ENCODE assay signal across 1 fruit fly cellular context in the genomic region with DNA sequence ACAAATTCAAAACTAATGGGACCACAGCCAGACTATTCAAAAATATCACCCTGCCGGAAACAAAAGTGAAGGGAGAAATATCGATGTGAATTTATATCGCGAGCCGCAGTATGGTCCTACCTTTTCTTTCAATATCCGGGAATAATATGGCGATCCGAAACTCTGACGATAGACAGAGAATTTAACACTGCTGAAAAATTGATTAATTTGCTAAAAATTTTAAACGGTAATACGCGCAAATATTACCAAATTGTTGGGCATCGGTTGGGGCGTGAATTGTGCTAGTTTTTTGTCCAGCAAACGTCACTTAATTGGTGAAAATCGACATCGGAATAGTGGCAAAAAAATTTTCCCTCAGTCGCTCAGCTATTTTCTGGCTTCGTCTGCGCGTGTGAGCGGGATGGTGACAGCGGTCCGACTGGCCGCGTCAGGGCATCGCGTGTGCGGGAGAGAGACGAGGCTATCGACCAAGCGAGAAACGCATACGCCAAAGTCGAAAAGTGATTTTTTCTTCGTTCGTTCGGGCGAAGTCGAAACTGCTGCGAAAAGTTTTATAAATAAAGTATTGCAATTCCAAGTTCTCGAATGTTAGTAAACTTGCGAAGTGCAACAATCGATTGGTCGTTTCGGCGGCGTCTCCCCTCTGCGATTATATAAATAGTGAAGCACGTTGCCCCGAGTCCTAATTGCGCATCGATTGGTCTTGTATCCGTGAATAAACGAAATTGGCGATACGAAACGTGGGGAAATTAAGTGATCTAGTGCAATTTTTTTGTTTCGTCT.
A peak's percentile ranks its signal among the peaks of the same experiment; 100 is the strongest.
TF ChIP-seq lines count a peak whose summit lies in the region.

A gene (plus strand): TSS at position 140 of the 783 bp plus-strand sequence.

TF ChIP-seq in whole organism, embryonic, 481 proteins besides CTCF, POLR2A, EP300 and RAD21 (continued from another document and continues in another):
- TF ChIP-seq CG4328 (GFP tag; optimal IDR thresholded peaks at IDR 0.05; lab: Kevin White, UChicago) (peak; percentile 83), CG6854 (GFP tag; optimal IDR thresholded peaks at IDR 0.05; lab: Kevin White, UChicago) (peak; percentile 74), sna (GFP tag; IDR thresholded peaks at IDR 0.05; lab: Robert Waterston, UW; ENCODE audit: partially characterized antibody) (no peak), jing (GFP tag; optimal IDR thresholded peaks at IDR 0.05; lab: Kevin White, UChicago) (no peak), CG2129 (GFP tag; IDR thresholded peaks at IDR 0.05; lab: Robert Waterston, UW; ENCODE audit: partially characterized antibody) (no peak), CG6813 (GFP tag; optimal IDR thresholded peaks at IDR 0.05; lab: Kevin White, UChicago) (peak; percentile 78), CG1529 (GFP tag; optimal IDR thresholded peaks at IDR 0.05; lab: Kevin White, UChicago) (peak; percentile 26), CG1602 (GFP tag; optimal IDR thresholded peaks at IDR 0.05; lab: Kevin White, UChicago) (peak; percentile 42), CG4424 (GFP tag; optimal IDR thresholded peaks at IDR 0.05; lab: Kevin White, UChicago) (peak; percentile 70), CG10654 (GFP tag; optimal IDR thresholded peaks at IDR 0.05; lab: Kevin White, UChicago) (peak; percentile 75), jigr1 (GFP tag; IDR thresholded peaks at IDR 0.05; lab: Robert Waterston, UW) (no peak), Mad (GFP tag; optimal IDR thresholded peaks at IDR 0.05; lab: Kevin White, UChicago) (peak; percentile 75), Doc3 (GFP tag; IDR thresholded peaks at IDR 0.05; lab: Robert Waterston, UW; ENCODE audit: partially characterized antibody) (no peak), CG5953 (GFP tag; IDR thresholded peaks at IDR 0.05; lab: Robert Waterston, UW) (peak; percentile 62; the same call in 1 of the 2 replicates), Fer1 (GFP tag; optimal IDR thresholded peaks at IDR 0.05; lab: Kevin White, UChicago) (peak; percentile 72), ken (GFP tag; IDR thresholded peaks at IDR 0.05; lab: Robert Waterston, UW) (peak; percentile 82), grn (GFP tag; optimal IDR thresholded peaks at IDR 0.05; lab: Kevin White, UChicago) (peak; percentile 69), unpg (GFP tag; optimal IDR thresholded peaks at IDR 0.05; lab: Kevin White, UChicago) (peak; percentile 61), gce (GFP tag; IDR thresholded peaks at IDR 0.05; lab: Robert Waterston, UW) (peak; percentile 79), CG12219 (GFP tag; optimal IDR thresholded peaks at IDR 0.05; lab: Kevin White, UChicago) (peak; percentile 72), repo (GFP tag; optimal IDR thresholded peaks at IDR 0.05; lab: Kevin White, UChicago) (peak; percentile 73), ttk (GFP tag; IDR thresholded peaks at IDR 0.05; lab: Robert Waterston, UW) (peak; percentile 66; the same call in 1 of the 2 replicates), pb (GFP tag; optimal IDR thresholded peaks at IDR 0.05; lab: Kevin White, UChicago) (peak; percentile 82), Kr (GFP tag; optimal IDR thresholded peaks at IDR 0.05; lab: Kevin White, UChicago) (peak; percentile 68), hth (optimal IDR thresholded peaks at IDR 0.05; lab: Kevin White, UChicago) (no peak), ap (GFP tag; IDR thresholded peaks at IDR 0.05; lab: Robert Waterston, UW) (peak; percentile 69; the same call in 1 of the 2 replicates), cas (GFP tag; IDR thresholded peaks at IDR 0.05; lab: Robert Waterston, UW) (no peak; the same call in 1 of the 2 replicates), pzg (GFP tag; optimal IDR thresholded peaks at IDR 0.05; lab: Kevin White, UChicago) (peak; percentile 61), ssp (GFP tag; IDR thresholded peaks at IDR 0.05; lab: Robert Waterston, UW) (peak; percentile 39), nerfin-2 (GFP tag; IDR thresholded peaks at IDR 0.05; lab: Robert Waterston, UW; ENCODE audit: partially characterized antibody) (no peak), Dfd (GFP tag; optimal IDR thresholded peaks at IDR 0.05; lab: Kevin White, UChicago) (no peak), CG6654 (GFP tag; optimal IDR thresholded peaks at IDR 0.05; lab: Kevin White, UChicago) (peak; percentile 51), Lpt (GFP tag; optimal IDR thresholded peaks at IDR 0.05; lab: Kevin White, UChicago) (no peak), CG7372 (GFP tag; IDR thresholded peaks at IDR 0.05; lab: Robert Waterston, UW) (peak; percentile 70), pum (GFP tag; optimal IDR thresholded peaks at IDR 0.05; lab: Kevin White, UChicago) (peak; percentile 19), otp (GFP tag; IDR thresholded peaks at IDR 0.05; lab: Robert Waterston, UW) (peak; percentile 91), CG8944 (GFP tag; optimal IDR thresholded peaks at IDR 0.05; lab: Kevin White, UChicago) (peak; percentile 28), ham (GFP tag; IDR thresholded peaks at IDR 0.05; lab: Robert Waterston, UW) (0 out of 2 replicates have a peak, but pooled peaks have one; percentile 25), fd96Cb (tag; optimal IDR thresholded peaks at IDR 0.05; lab: Kevin White, UChicago) (peak; percentile 4), CG8478 (optimal IDR thresholded peaks at IDR 0.05; lab: Kevin White, UChicago) (peak; percentile 37), sd (tag; optimal IDR thresholded peaks at IDR 0.05; lab: Kevin White, UChicago) (no peak), CG31224 (GFP tag; IDR thresholded peaks at IDR 0.05; lab: Robert Waterston, UW) (peak; percentile 67), Hr39 (optimal IDR thresholded peaks at IDR 0.05; lab: Kevin White, UChicago) (no peak), CG12104 (GFP tag; optimal IDR thresholded peaks at IDR 0.05; lab: Kevin White, UChicago) (peak; percentile 81), vfl (GFP tag; optimal IDR thresholded peaks at IDR 0.05; lab: Kevin White, UChicago) (peak; percentile 45), kay (GFP tag; optimal IDR thresholded peaks at IDR 0.05; lab: Kevin White, UChicago) (peak; percentile 16), tgo (GFP tag; IDR thresholded peaks at IDR 0.05; lab: Robert Waterston, UW) (peak; percentile 67), gfzf (GFP tag; optimal IDR thresholded peaks at IDR 0.05; lab: Kevin White, UChicago) (peak; percentile 89), al (GFP tag; IDR thresholded peaks at IDR 0.05; lab: Robert Waterston, UW) (peak; percentile 70), CG16813 (GFP tag; IDR thresholded peaks at IDR 0.05; lab: Robert Waterston, UW; ENCODE audit: partially characterized antibody) (no peak; the same call in 2 of the 3 replicates), Dbx (GFP tag; IDR thresholded peaks at IDR 0.05; lab: Robert Waterston, UW) (peak; percentile 81), CG33213 (GFP tag; optimal IDR thresholded peaks at IDR 0.05; lab: Kevin White, UChicago) (peak; percentile 84), odd (GFP tag; optimal IDR thresholded peaks at IDR 0.05; lab: Kevin White, UChicago) (peak; percentile 73), NC2α (GFP tag; optimal IDR thresholded peaks at IDR 0.05; lab: Kevin White, UChicago) (peak; percentile 38), CG6765 (GFP tag; optimal IDR thresholded peaks at IDR 0.05; lab: Kevin White, UChicago) (peak; percentile 87), zen (tag; optimal IDR thresholded peaks at IDR 0.05; lab: Kevin White, UChicago) (peak; percentile 37), bbx (GFP tag; IDR thresholded peaks at IDR 0.05; lab: Robert Waterston, UW; ENCODE audit: partially characterized antibody) (peak; percentile 18), sob (GFP tag; IDR thresholded peaks at IDR 0.05; lab: Robert Waterston, UW) (peak; percentile 86), CG3163 (GFP tag; optimal IDR thresholded peaks at IDR 0.05; lab: Kevin White, UChicago) (peak; percentile 71), CG15514 (GFP tag; optimal IDR thresholded peaks at IDR 0.05; lab: Kevin White, UChicago) (peak; percentile 76), ro (GFP tag; IDR thresholded peaks at IDR 0.05; lab: Robert Waterston, UW) (no peak; the same call in 1 of the 2 replicates), bigmax (GFP tag; optimal IDR thresholded peaks at IDR 0.05; lab: Kevin White, UChicago) (peak; percentile 12), CG5245 (GFP tag; optimal IDR thresholded peaks at IDR 0.05; lab: Kevin White, UChicago) (peak; percentile 59), CG33557 (GFP tag; optimal IDR thresholded peaks at IDR 0.05; lab: Kevin White, UChicago) (peak; percentile 71), CG11695 (GFP tag; IDR thresholded peaks at IDR 0.05; lab: Robert Waterston, UW) (0 out of 3 replicates have a peak, but pooled peaks have one; percentile 24), CG10543 (GFP tag; optimal IDR thresholded peaks at IDR 0.05; lab: Kevin White, UChicago) (peak; percentile 92), Ets97D (GFP tag; optimal IDR thresholded peaks at IDR 0.05; lab: Kevin White, UChicago) (peak; percentile 99), NK7.1 (GFP tag; optimal IDR thresholded peaks at IDR 0.05; lab: Kevin White, UChicago) (peak; percentile 74), CG7839 (tag; optimal IDR thresholded peaks at IDR 0.05; lab: Kevin White, UChicago) (peak; percentile 64), CG32772 (GFP tag; IDR thresholded peaks at IDR 0.05; lab: Robert Waterston, UW) (peak; percentile 61; the same call in 1 of the 2 replicates), E2f1 (GFP tag; IDR thresholded peaks at IDR 0.05; lab: Robert Waterston, UW) (peak; percentile 51), Ada2b (GFP tag; IDR thresholded peaks at IDR 0.05; lab: Robert Waterston, UW) (peak; percentile 42; the same call in 1 of the 2 replicates), CG1024 (GFP tag; IDR thresholded peaks at IDR 0.05; lab: Robert Waterston, UW) (peak; percentile 72), kni (GFP tag; optimal IDR thresholded peaks at IDR 0.05; lab: Kevin White, UChicago) (peak; percentile 70), disco-r (GFP tag; optimal IDR thresholded peaks at IDR 0.05; lab: Kevin White, UChicago) (peak; percentile 73), slbo (GFP tag; IDR thresholded peaks at IDR 0.05; lab: Robert Waterston, UW) (peak; percentile 79), Six4 (GFP tag; optimal IDR thresholded peaks at IDR 0.05; lab: Kevin White, UChicago) (peak; percentile 52), bsh (GFP tag; optimal IDR thresholded peaks at IDR 0.05; lab: Kevin White, UChicago) (peak; percentile 21 to 54), CG1603 (tag; optimal IDR thresholded peaks at IDR 0.05; lab: Kevin White, UChicago) (peak; percentile 62), nau (GFP tag; optimal IDR thresholded peaks at IDR 0.05; lab: Kevin White, UChicago) (peak; percentile 79), CG8281 (tag; optimal IDR thresholded peaks at IDR 0.05; lab: Kevin White, UChicago) (no peak), CG10366 (GFP tag; IDR thresholded peaks at IDR 0.05; lab: Robert Waterston, UW) (peak; percentile 76), CG2116 (GFP tag; optimal IDR thresholded peaks at IDR 0.05; lab: Kevin White, UChicago) (peak; percentile 78), CG10209 (GFP tag; optimal IDR thresholded peaks at IDR 0.05; lab: Kevin White, UChicago) (peak; percentile 74), Dip2 (GFP tag; IDR thresholded peaks at IDR 0.05; lab: Robert Waterston, UW) (no peak), rib (GFP tag; IDR thresholded peaks at IDR 0.05; lab: Robert Waterston, UW) (no peak; the same call in 1 of the 2 replicates), Fer3 (tag; optimal IDR thresholded peaks at IDR 0.05; lab: Kevin White, UChicago) (peak; percentile 78), scrt (GFP tag; optimal IDR thresholded peaks at IDR 0.05; lab: Kevin White, UChicago) (peak; percentile 64), pan (optimal IDR thresholded peaks at IDR 0.05; lab: Kevin White, UChicago) (no peak), pan (GFP tag; optimal IDR thresholded peaks at IDR 0.05 in 1 of 2, IDR thresholded peaks at IDR 0.05 in 1 of 2) (peak in 1 of 2 experiments; percentile 80), wdn (GFP tag; IDR thresholded peaks at IDR 0.05; lab: Robert Waterston, UW) (peak; percentile 75), eve (GFP tag; optimal IDR thresholded peaks at IDR 0.05; lab: Kevin White, UChicago) (no peak), CG30403 (GFP tag; optimal IDR thresholded peaks at IDR 0.05; lab: Kevin White, UChicago) (peak; percentile 70), CG34224 (GFP tag; IDR thresholded peaks at IDR 0.05; lab: Robert Waterston, UW; ENCODE audit: partially characterized antibody) (no peak), sqz (GFP tag; optimal IDR thresholded peaks at IDR 0.05; lab: Kevin White, UChicago) (peak; percentile 78), CG7928 (GFP tag; optimal IDR thresholded peaks at IDR 0.05; lab: Kevin White, UChicago) (peak; percentile 12), CG9876 (GFP tag; optimal IDR thresholded peaks at IDR 0.05; lab: Kevin White, UChicago) (peak; percentile 94), tna (GFP tag; IDR thresholded peaks at IDR 0.05; lab: Robert Waterston, UW; ENCODE audit: partially characterized antibody) (no peak), CG4730 (GFP tag; IDR thresholded peaks at IDR 0.05; lab: Robert Waterston, UW) (0 out of 2 replicates have a peak, but pooled peaks have one; percentile 7), CG10147 (GFP tag; optimal IDR thresholded peaks at IDR 0.05; lab: Kevin White, UChicago) (peak; percentile 54), peb (GFP tag; IDR thresholded peaks at IDR 0.05; lab: Robert Waterston, UW) (no peak), Xrp1 (GFP tag; IDR thresholded peaks at IDR 0.05; lab: Robert Waterston, UW) (no peak), Mrtf (GFP tag; IDR thresholded peaks at IDR 0.05; lab: Robert Waterston, UW) (peak; percentile 52; the same call in 2 of the 3 replicates), CG11696 (GFP tag; IDR thresholded peaks at IDR 0.05; lab: Robert Waterston, UW) (peak; percentile 55; the same call in 1 of the 2 replicates), CG8089 (GFP tag; optimal IDR thresholded peaks at IDR 0.05; lab: Kevin White, UChicago) (peak; percentile 86), gcm (GFP tag; optimal IDR thresholded peaks at IDR 0.05; lab: Kevin White, UChicago) (peak; percentile 42), CG6254 (GFP tag; optimal IDR thresholded peaks at IDR 0.05; lab: Kevin White, UChicago) (peak; percentile 44), CG11093 (GFP tag; IDR thresholded peaks at IDR 0.05; lab: Robert Waterston, UW) (no peak), chinmo (GFP tag; IDR thresholded peaks at IDR 0.05; lab: Robert Waterston, UW; ENCODE audit: partially characterized antibody) (no peak), sima (GFP tag; optimal IDR thresholded peaks at IDR 0.05; lab: Kevin White, UChicago) (peak; percentile 69), Nf-YC (tag; optimal IDR thresholded peaks at IDR 0.05; lab: Kevin White, UChicago) (peak; percentile 50), Antp (GFP tag; optimal IDR thresholded peaks at IDR 0.05; lab: Kevin White, UChicago) (peak; percentile 56), chn (GFP tag; optimal IDR thresholded peaks at IDR 0.05; lab: Kevin White, UChicago) (peak; percentile 65), CG3995 (GFP tag; optimal IDR thresholded peaks at IDR 0.05; lab: Kevin White, UChicago) (peak; percentile 71), Nf-YB (GFP tag; optimal IDR thresholded peaks at IDR 0.05; lab: Kevin White, UChicago) (peak; percentile 32), CG2202 (tag; optimal IDR thresholded peaks at IDR 0.05; lab: Kevin White, UChicago) (peak; percentile 39), p53 (GFP tag; optimal IDR thresholded peaks at IDR 0.05; lab: Kevin White, UChicago) (peak; percentile 74), CG17568 (GFP tag; optimal IDR thresholded peaks at IDR 0.05; lab: Kevin White, UChicago) (peak; percentile 58)
